Worm (Caenorhabditis elegans) whole organism, L4 larva: Measurements from ENCODE around the gene C07A9.9.

Experiments used
- F37D6.2 ChIP-seq: sonication (generic microtip); optimal IDR thresholded peaks from 2 replicates; lab custom pipeline; 2016; ENCODE audit warnings: mild to moderate bottlenecking, missing genetic modification characterization, missing compliant biosample characterization
- F49E8.2 ChIP-seq: sonication (generic microtip); optimal IDR thresholded peaks from 2 replicates; lab custom pipeline; 2016; ENCODE audit warnings: missing compliant biosample characterization, mild to moderate bottlenecking, missing genetic modification characterization, borderline replicate concordance
- R02D3.7 ChIP-seq: fragments of 150-350 bp; sonication (generic microtip); optimal IDR thresholded peaks from 3 replicates; lab custom pipeline; 2014; ENCODE audit warnings: missing biosample characterization, missing genetic modification characterization
- T20F7.1 ChIP-seq: fragments of 200-800 bp; sonication (Bioruptor generic); optimal IDR thresholded peaks from 2 replicates; lab custom pipeline; 2018; ENCODE audit warnings: mild to moderate bottlenecking, missing genetic modification characterization, missing compliant biosample characterization
- Y105C5A.15 ChIP-seq: fragments of 200-800 bp; sonication (Bioruptor generic); IDR thresholded peaks from 2 replicates; pipeline ENCODE4 v1.3.6; 2022; ENCODE audit warnings: missing genetic modification characterization, missing compliant biosample characterization
- Y5F2A.4 ChIP-seq: fragments of 200-800 bp; sonication (Bioruptor generic); optimal IDR thresholded peaks from 2 replicates; lab custom pipeline; 2018; ENCODE audit warnings: mild to moderate bottlenecking, missing genetic modification characterization, missing compliant biosample characterization
- aha-1 ChIP-seq: fragments of 150-350 bp; peaks from one replicate; lab custom pipeline; 2014; ENCODE audit warnings: missing biosample characterization, missing genetic modification characterization
- arid-1 ChIP-seq: fragments of 200-800 bp; sonication (Bioruptor generic); conservative IDR thresholded peaks from 2 replicates; pipeline ENCODE4 v1.3.6; 2022; ENCODE audit warnings: missing genetic modification reagents, missing genetic modification characterization, missing compliant biosample characterization
- ceh-20 ChIP-seq: fragments of 200-800 bp; sonication (Bioruptor generic); IDR thresholded peaks from 2 replicates; pipeline ENCODE4 v1.3.6; 2022; ENCODE audit warnings: missing genetic modification reagents, missing genetic modification characterization, missing compliant biosample characterization
- ceh-32 ChIP-seq: sonication (generic microtip); optimal IDR thresholded peaks from 2 replicates; lab custom pipeline; 2016; ENCODE audit warnings: mild to moderate bottlenecking, missing genetic modification characterization, missing compliant biosample characterization; ENCODE audit not compliant: poor library complexity
- ctbp-1 ChIP-seq: fragments of 200-800 bp; sonication (Bioruptor generic); IDR thresholded peaks from 2 replicates; pipeline ENCODE4 v1.3.6; 2022; ENCODE audit warnings: missing genetic modification reagents, missing genetic modification characterization, missing compliant biosample characterization
- daf-19 ChIP-seq: fragments of 200-800 bp; sonication (Bioruptor generic); conservative IDR thresholded peaks from 2 replicates; pipeline ENCODE4 v1.3.6; 2022; ENCODE audit warnings: missing genetic modification characterization, missing compliant biosample characterization
- daf-8 ChIP-seq: fragments of 200-800 bp; sonication (Bioruptor generic); IDR thresholded peaks from 2 replicates; pipeline ENCODE4 v1.3.6; 2022; ENCODE audit warnings: missing genetic modification characterization, missing compliant biosample characterization
- dmd-9 ChIP-seq: fragments of 200-800 bp; sonication (Bioruptor generic); IDR thresholded peaks from 2 replicates; pipeline ENCODE4 v1.3.6; 2022; ENCODE audit warnings: missing genetic modification reagents, missing genetic modification characterization, missing compliant biosample characterization
- dpl-1 ChIP-seq: fragments of 150-350 bp; optimal IDR thresholded peaks from 2 replicates; lab custom pipeline; 2014; ENCODE audit warnings: missing biosample characterization, missing genetic modification reagents, missing genetic modification characterization
- dve-1 ChIP-seq: sonication (generic microtip); optimal IDR thresholded peaks from 2 replicates; lab custom pipeline; 2017; ENCODE audit warnings: antibody characterized with exemption, mild to moderate bottlenecking, missing genetic modification characterization, missing compliant biosample characterization; ENCODE audit not compliant: insufficient read depth
- egl-27 ChIP-seq: sonication (generic microtip); optimal IDR thresholded peaks from 3 replicates; lab custom pipeline; 2017; ENCODE audit warnings: missing biosample characterization, missing genetic modification reagents, missing genetic modification characterization
- hif-1 ChIP-seq, 2 experiments: sonication (generic microtip); optimal IDR thresholded peaks; 2 replicates each; lab custom pipeline; 2016 to 2017; ENCODE audit warnings: missing compliant biosample characterization in 2 of 2, missing genetic modification characterization in 2 of 2, missing genetic modification reagents in 2 of 2, missing genotype in 2 of 2, mild to moderate bottlenecking in 1 of 2
- hlh-30 ChIP-seq: sonication (generic microtip); optimal IDR thresholded peaks from 2 replicates; lab custom pipeline; 2017; ENCODE audit warnings: antibody characterized with exemption, mild to moderate bottlenecking, missing genetic modification characterization, missing compliant biosample characterization; ENCODE audit not compliant: insufficient read depth
- hmg-1.1 ChIP-seq: fragments of 200-800 bp; sonication (Bioruptor generic); IDR thresholded peaks from 2 replicates; pipeline ENCODE4 v1.3.6; 2022; ENCODE audit warnings: missing genetic modification reagents, missing genetic modification characterization, missing compliant biosample characterization
- jun-1 ChIP-seq: fragments of 150-350 bp; optimal IDR thresholded peaks from 2 replicates; lab custom pipeline; 2014; ENCODE audit warnings: missing biosample characterization, missing genetic modification reagents, missing genetic modification characterization
- lin-1 ChIP-seq: fragments of 200-800 bp; sonication (Bioruptor generic); IDR thresholded peaks from 2 replicates; pipeline ENCODE4 v1.3.6; 2022; ENCODE audit warnings: missing genetic modification reagents, missing genetic modification characterization, missing compliant biosample characterization
- lin-13 ChIP-seq: fragments of 150-350 bp; optimal IDR thresholded peaks from 2 replicates; lab custom pipeline; 2014; ENCODE audit warnings: missing biosample characterization, missing genetic modification reagents, missing genetic modification characterization
- lin-15B ChIP-seq: fragments of 150-350 bp; sonication (generic microtip); optimal IDR thresholded peaks from 3 replicates; lab custom pipeline; 2014; ENCODE audit warnings: missing biosample characterization, missing genetic modification characterization
- lin-38 ChIP-seq: fragments of 200-800 bp; sonication (Bioruptor generic); IDR thresholded peaks from 2 replicates; pipeline ENCODE4 v1.3.6; 2022; ENCODE audit warnings: missing genetic modification reagents, missing genetic modification characterization, missing compliant biosample characterization
- lin-39 ChIP-seq: fragments of 150-350 bp; optimal IDR thresholded peaks from 2 replicates; lab custom pipeline; 2014; ENCODE audit warnings: missing biosample characterization, missing genetic modification reagents, missing genetic modification characterization
- lir-3 ChIP-seq: sonication (generic microtip); optimal IDR thresholded peaks from 2 replicates; lab custom pipeline; 2016; ENCODE audit warnings: mild to moderate bottlenecking, missing genetic modification characterization, missing compliant biosample characterization
- lsy-2 ChIP-seq, 2 experiments: fragments of 150-350 bp in 1 of 2; sonication (generic microtip) in 1 of 2; optimal IDR thresholded peaks; 2 replicates each; lab custom pipeline; 2014 to 2017; ENCODE audit warnings: missing biosample characterization in 2 of 2, missing genetic modification characterization in 2 of 2
- madf-5 ChIP-seq, 2 experiments: fragments of 200-800 bp; sonication (Bioruptor generic); IDR thresholded peaks; 2 replicates each; pipeline ENCODE4 v1.3.6; 2022; ENCODE audit warnings: missing compliant biosample characterization in 2 of 2, missing genetic modification characterization in 2 of 2
- mdt-29 ChIP-seq: fragments of 200-800 bp; sonication (Bioruptor generic); IDR thresholded peaks from 2 replicates; pipeline ENCODE4 v1.3.6; 2022; ENCODE audit warnings: missing genetic modification reagents, missing genetic modification characterization, missing compliant biosample characterization
- mxl-2 ChIP-seq: fragments of 200-800 bp; sonication (Bioruptor generic); conservative IDR thresholded peaks from 2 replicates; pipeline ENCODE4 v1.3.6; 2022; ENCODE audit warnings: missing genetic modification reagents, missing genetic modification characterization, missing compliant biosample characterization
- mxl-3 ChIP-seq: fragments of 200-800 bp; sonication (Bioruptor generic); optimal IDR thresholded peaks from 2 replicates; lab custom pipeline; 2018; ENCODE audit warnings: mild to moderate bottlenecking, missing genetic modification characterization, missing compliant biosample characterization
- nhr-11 ChIP-seq: fragments of 150-350 bp; optimal IDR thresholded peaks from 2 replicates; lab custom pipeline; 2014; ENCODE audit warnings: missing biosample characterization, missing genetic modification characterization
- nhr-237 ChIP-seq: sonication (generic microtip); optimal IDR thresholded peaks from 2 replicates; lab custom pipeline; 2017; ENCODE audit warnings: missing biosample characterization, missing genetic modification characterization
- nhr-28 ChIP-seq: fragments of 150-350 bp; optimal IDR thresholded peaks from 2 replicates; lab custom pipeline; 2014; ENCODE audit warnings: missing biosample characterization, missing genetic modification characterization
- nhr-42 ChIP-seq: fragments of 200-800 bp; sonication (Bioruptor generic); IDR thresholded peaks from 2 replicates; pipeline ENCODE4 v1.3.6; 2022; ENCODE audit warnings: missing genetic modification characterization, missing compliant biosample characterization
- nhr-6 ChIP-seq: fragments of 150-350 bp; optimal IDR thresholded peaks from 2 replicates; lab custom pipeline; 2014; ENCODE audit warnings: missing biosample characterization, missing genetic modification characterization
- nhr-77 ChIP-seq: fragments of 150-350 bp; optimal IDR thresholded peaks from 2 replicates; lab custom pipeline; 2014; ENCODE audit warnings: missing biosample characterization, missing genetic modification characterization
- pha-4 ChIP-seq, 2 experiments: fragments of 150-350 bp in 1 of 2; fragments of 200-800 bp in 1 of 2; sonication (Bioruptor generic) in 1 of 2; IDR thresholded peaks in 1 of 2; optimal IDR thresholded peaks in 1 of 2; 2 replicates each; pipeline versions ENCODE4 v1.3.6 to Lab custom; 2014 to 2022; ENCODE audit warnings: missing genetic modification characterization in 2 of 2, missing genetic modification reagents in 2 of 2, missing biosample characterization in 1 of 2, missing compliant biosample characterization in 1 of 2
- php-3 ChIP-seq: fragments of 200-800 bp; sonication (Bioruptor generic); IDR thresholded peaks from 2 replicates; pipeline ENCODE4 v1.3.6; 2022; ENCODE audit warnings: missing genetic modification reagents, missing genetic modification characterization, missing compliant biosample characterization
- sdz-12 ChIP-seq: fragments of 200-800 bp; sonication (Bioruptor generic); optimal IDR thresholded peaks from 2 replicates; lab custom pipeline; 2018; ENCODE audit warnings: mild to moderate bottlenecking, missing genetic modification characterization, missing compliant biosample characterization
- set-16 ChIP-seq: fragments of 200-800 bp; sonication (Bioruptor generic); IDR thresholded peaks from 2 replicates; pipeline ENCODE4 v1.3.6; 2022; ENCODE audit warnings: missing genetic modification reagents, missing genetic modification characterization, missing compliant biosample characterization
- spr-1 ChIP-seq: sonication (generic microtip); optimal IDR thresholded peaks from 2 replicates; lab custom pipeline; 2016; ENCODE audit warnings: mild to moderate bottlenecking, missing genetic modification characterization, missing compliant biosample characterization
- spr-3 ChIP-seq: fragments of 200-800 bp; sonication (Bioruptor generic); optimal IDR thresholded peaks from 2 replicates; lab custom pipeline; 2018; ENCODE audit warnings: mild to moderate bottlenecking, missing genetic modification characterization, missing compliant biosample characterization
- unc-62 ChIP-seq, 3 experiments: fragments of 150-350 bp in 1 of 3; sonication (generic microtip); optimal IDR thresholded peaks in 2 of 3; peaks in 1 of 3; 1 replicate in 1 of 3; 2 replicates in 2 of 3; lab custom pipeline; 2014 to 2017; ENCODE audit warnings: missing biosample characterization in 3 of 3, missing genetic modification characterization in 3 of 3, missing genetic modification reagents in 3 of 3, missing genotype in 1 of 3
- vab-7 ChIP-seq: fragments of 200-800 bp; sonication (Bioruptor generic); IDR thresholded peaks from 2 replicates; pipeline ENCODE4 v1.3.6; 2022; ENCODE audit warnings: missing genetic modification reagents, missing genetic modification characterization, missing compliant biosample characterization
- zip-11 ChIP-seq: fragments of 200-800 bp; sonication (Bioruptor generic); IDR thresholded peaks from 2 replicates; pipeline ENCODE4 v1.3.6; 2022; ENCODE audit warnings: missing genetic modification characterization, missing compliant biosample characterization
- ztf-7 ChIP-seq: fragments of 150-350 bp; optimal IDR thresholded peaks from 2 replicates; lab custom pipeline; 2014; ENCODE audit warnings: missing biosample characterization, missing genetic modification characterization

C07A9.9 gene

ce11 chrIII:9667591-9668265 lies at the start of gene C07A9.9:
TSS of gene C07A9.9 (minus strand) at chrIII:9667641.
- no peak for TF ChIP-seq egl-27 (tag; lab: Kevin White, UChicago)
- peak; percentile 56; the same call in 1 of the 2 replicates for TF ChIP-seq php-3 (GFP tag; lab: Robert Waterston, UW)
- peak; percentile 2 for TF ChIP-seq nhr-77
- TF ChIP-seq nhr-28: peak; percentile 75
- peak; percentile 30 for TF ChIP-seq F37D6.2 (tag; lab: Kevin White, UChicago)
- TF ChIP-seq lir-3 (tag; lab: Kevin White, UChicago): no peak
- TF ChIP-seq ctbp-1 (GFP tag; lab: Robert Waterston, UW): peak; percentile 64
- no peak for TF ChIP-seq mxl-2 (GFP tag; lab: Robert Waterston, UW)
- no peak for TF ChIP-seq R02D3.7 (tag; lab: Kevin White, UChicago)
- TF ChIP-seq nhr-11 (tag; lab: Kevin White, UChicago): peak; percentile 59
- peak; percentile 83 for TF ChIP-seq ceh-20 (GFP tag; lab: Robert Waterston, UW)
- TF ChIP-seq pha-4 (GFP tag; IDR thresholded peaks at IDR 0.05; lab: Robert Waterston, UW): peak; percentile 60; the same call in 1 of the 2 replicates
- no peak for TF ChIP-seq pha-4 (tag; optimal IDR thresholded peaks at IDR 0.05; lab: Kevin White, UChicago)
- TF ChIP-seq unc-62 (GFP tag; optimal IDR thresholded peaks at IDR 0.05 in 1 of 2; lab: Kevin White, UChicago): peak in 1 of 2 experiments; percentile 53
- TF ChIP-seq unc-62 (tag; optimal IDR thresholded peaks at IDR 0.05; lab: Kevin White, UChicago): no peak
- no peak for TF ChIP-seq zip-11
- TF ChIP-seq jun-1: no peak
- TF ChIP-seq nhr-6: peak; percentile 65
- no peak for TF ChIP-seq mdt-29
- TF ChIP-seq nhr-42: 0 out of 2 replicates have a peak, but pooled peaks have one; percentile 41
- peak; percentile 99 for TF ChIP-seq aha-1 (tag; lab: Kevin White, UChicago)
- TF ChIP-seq lsy-2 (tag; optimal IDR thresholded peaks at IDR 0.05; lab: Kevin White, UChicago): peak; percentile 44 to 64
- no peak for TF ChIP-seq lin-39 (tag; lab: Kevin White, UChicago)
- peak; percentile 8; the same call in 1 of the 2 replicates for TF ChIP-seq lin-1 (GFP tag; lab: Robert Waterston, UW)
- TF ChIP-seq daf-8 (GFP tag; lab: Robert Waterston, UW): no peak
- no peak for TF ChIP-seq daf-19 (GFP tag; lab: Robert Waterston, UW)
- no peak for TF ChIP-seq dmd-9 (GFP tag; lab: Robert Waterston, UW)
- peak; percentile 42; the same call in 1 of the 2 replicates for TF ChIP-seq arid-1 (GFP tag; lab: Robert Waterston, UW)
- TF ChIP-seq dve-1 (tag; lab: Kevin White, UChicago): peak; percentile 73
- no peak for TF ChIP-seq lin-15B (tag; lab: Kevin White, UChicago)
- TF ChIP-seq mxl-3 (GFP tag; lab: Kevin White, UChicago): peak; percentile 92
- no peak for TF ChIP-seq spr-3 (GFP tag; lab: Kevin White, UChicago)
- TF ChIP-seq Y5F2A.4 (GFP tag; lab: Kevin White, UChicago): no peak
- TF ChIP-seq T20F7.1 (GFP tag; lab: Kevin White, UChicago): peak; percentile 67
- no peak for TF ChIP-seq Y105C5A.15 (GFP tag; lab: Robert Waterston, UW)
- peak; percentile 11 for TF ChIP-seq lin-13
- no peak for TF ChIP-seq F49E8.2 (tag; lab: Kevin White, UChicago)
- TF ChIP-seq hif-1 (tag; optimal IDR thresholded peaks at IDR 0.05; lab: Kevin White, UChicago): peak in 1 of 2 experiments; percentile 73
- TF ChIP-seq madf-5 (GFP tag; IDR thresholded peaks at IDR 0.05; lab: Robert Waterston, UW): no peak
- peak; percentile 36 for TF ChIP-seq dpl-1 (GFP tag; lab: Kevin White, UChicago)
- TF ChIP-seq nhr-237 (tag; lab: Kevin White, UChicago): no peak
- TF ChIP-seq set-16: peak; percentile 89
- peak; percentile 75 for TF ChIP-seq hlh-30 (tag; lab: Kevin White, UChicago)
- TF ChIP-seq hmg-1.1: peak; percentile 72
- TF ChIP-seq lin-38 (GFP tag; lab: Robert Waterston, UW): peak; percentile 54
- TF ChIP-seq ztf-7: no peak
- peak; percentile 52 for TF ChIP-seq spr-1 (tag; lab: Kevin White, UChicago)
- TF ChIP-seq vab-7 (GFP tag; lab: Robert Waterston, UW): no peak; the same call in 1 of the 2 replicates
- TF ChIP-seq sdz-12 (GFP tag; lab: Kevin White, UChicago): no peak
- TF ChIP-seq ceh-32 (tag; lab: Kevin White, UChicago): peak; percentile 15
